Fruit fly (Drosophila melanogaster) whole organism, embryonic: Measurements from ENCODE around the gene CG9747.

Experiments used
- Abd-B ChIP-seq: fragments of 200-800 bp; sonication (Bioruptor generic); optimal IDR thresholded peaks from 2 replicates; lab custom pipeline; 2018; ENCODE audit warnings: missing biosample characterization, mild to moderate bottlenecking, missing genetic modification characterization, moderate library complexity
- CG10147 ChIP-seq: fragments of 200-800 bp; sonication (Bioruptor generic); optimal IDR thresholded peaks from 2 replicates; lab custom pipeline; 2019; ENCODE audit warnings: missing biosample characterization, mild to moderate bottlenecking, missing genetic modification characterization, moderate library complexity
- CG10565 ChIP-seq: fragments of 200-800 bp; sonication (Bioruptor generic); optimal IDR thresholded peaks from 3 replicates; lab custom pipeline; 2016; ENCODE audit warnings: missing biosample characterization, mild to moderate bottlenecking, missing genetic modification characterization
- CG11696 ChIP-seq: fragments of 200-800 bp; sonication (Bioruptor generic); IDR thresholded peaks from 2 replicates; pipeline ENCODE4 v1.3.6; 2022; ENCODE audit warnings: missing biosample characterization, missing genetic modification characterization
- CG14441 ChIP-seq: fragments of 200-800 bp; sonication (Bioruptor generic); IDR thresholded peaks from 2 replicates; pipeline ENCODE4 v1.3.6; 2022; ENCODE audit warnings: missing biosample characterization, missing genetic modification characterization
- CG1602 ChIP-seq: fragments of 200-800 bp; sonication (Bioruptor generic); optimal IDR thresholded peaks from 3 replicates; lab custom pipeline; 2016; ENCODE audit warnings: missing biosample characterization, missing genetic modification characterization
- CG16779 ChIP-seq: fragments of 200-800 bp; sonication (Bioruptor generic); IDR thresholded peaks from 2 replicates; pipeline ENCODE4 v1.3.6; 2022; ENCODE audit warnings: missing biosample characterization, missing genetic modification characterization
- CG16815 ChIP-seq: fragments of 200-800 bp; sonication (Bioruptor generic); optimal IDR thresholded peaks from 3 replicates; lab custom pipeline; 2017; ENCODE audit warnings: missing biosample characterization, mild to moderate bottlenecking, missing genetic modification characterization
- CG16863 ChIP-seq: fragments of 200-800 bp; sonication (Bioruptor generic); optimal IDR thresholded peaks from 3 replicates; lab custom pipeline; 2016; ENCODE audit warnings: missing biosample characterization, missing genetic modification characterization
- CG17359 ChIP-seq: fragments of 200-800 bp; sonication (Bioruptor generic); optimal IDR thresholded peaks from 3 replicates; lab custom pipeline; 2018; ENCODE audit warnings: missing biosample characterization, mild to moderate bottlenecking, missing genetic modification characterization, moderate library complexity
- CG17361 ChIP-seq: fragments of 200-800 bp; sonication (Bioruptor generic); IDR thresholded peaks from 3 replicates; pipeline ENCODE4 v1.3.6; 2022; ENCODE audit warnings: missing biosample characterization, missing genetic modification characterization
- CG17829 ChIP-seq: fragments of 200-800 bp; optimal IDR thresholded peaks from 2 replicates; lab custom pipeline; 2019; ENCODE audit warnings: missing biosample characterization, mild to moderate bottlenecking, missing genetic modification characterization, moderate library complexity
- CG1792 ChIP-seq: fragments of 200-800 bp; sonication (Bioruptor generic); optimal IDR thresholded peaks from 2 replicates; lab custom pipeline; 2016; ENCODE audit warnings: missing biosample characterization, missing genetic modification characterization
- CG2199 ChIP-seq: fragments of 200-800 bp; sonication (Bioruptor generic); IDR thresholded peaks from 3 replicates; pipeline ENCODE4 v1.3.6; 2022; ENCODE audit warnings: missing biosample characterization, missing genetic modification characterization
- CG31441 ChIP-seq: fragments of 200-800 bp; sonication (Bioruptor generic); IDR thresholded peaks from 2 replicates; pipeline ENCODE4 v1.3.6; 2022; ENCODE audit warnings: missing biosample characterization, missing genetic modification characterization
- CG3995 ChIP-seq: fragments of 200-800 bp; sonication (Bioruptor generic); optimal IDR thresholded peaks from 3 replicates; lab custom pipeline; 2016; ENCODE audit warnings: missing biosample characterization, missing genetic modification characterization
- CG4328 ChIP-seq: fragments of 200-800 bp; sonication (Bioruptor generic); optimal IDR thresholded peaks from 3 replicates; lab custom pipeline; 2017; ENCODE audit warnings: missing biosample characterization, missing genetic modification reagents, missing genetic modification characterization
- CG6654 ChIP-seq: fragments of 200-800 bp; sonication (Bioruptor generic); optimal IDR thresholded peaks from 2 replicates; lab custom pipeline; 2017; ENCODE audit warnings: missing biosample characterization, mild to moderate bottlenecking, missing genetic modification characterization
- CG7372 ChIP-seq: fragments of 200-800 bp; sonication (Bioruptor generic); IDR thresholded peaks from 2 replicates; pipeline ENCODE4 v1.3.6; 2022; ENCODE audit warnings: missing biosample characterization, missing genetic modification characterization
- CG8281 ChIP-seq: fragments of 200-800 bp; sonication (Bioruptor generic); optimal IDR thresholded peaks from 2 replicates; lab custom pipeline; 2018; ENCODE audit warnings: missing biosample characterization, mild to moderate bottlenecking, missing genetic modification characterization, moderate library complexity
- Eip74EF ChIP-seq, 2 experiments: fragments of 200-800 bp in 1 of 2; fragments of >200 bp in 1 of 2; sonication (Bioruptor generic) in 1 of 2; optimal IDR thresholded peaks; 2 replicates each; lab custom pipeline; 2017 to 2019; ENCODE audit warnings: missing biosample characterization in 2 of 2, missing genetic modification characterization in 2 of 2, mild to moderate bottlenecking in 1 of 2, moderate library complexity in 1 of 2
- H2.0 ChIP-seq: fragments of 200-800 bp; sonication (Bioruptor generic); IDR thresholded peaks from 2 replicates; pipeline ENCODE4 v1.3.6; 2022; ENCODE audit warnings: missing biosample characterization, missing genetic modification characterization
- MBD-R2 ChIP-seq: fragments of 200-800 bp; sonication (Bioruptor generic); IDR thresholded peaks from 2 replicates; pipeline ENCODE4 v1.3.6; 2022; ENCODE audit warnings: missing biosample characterization, missing genetic modification characterization
- MESR4 ChIP-seq: fragments of 200-800 bp; sonication (Bioruptor generic); optimal IDR thresholded peaks from 2 replicates; lab custom pipeline; 2018; ENCODE audit warnings: missing biosample characterization, mild to moderate bottlenecking, missing genetic modification characterization, moderate library complexity
- NK7.1 ChIP-seq: fragments of 200-800 bp; sonication (Bioruptor generic); optimal IDR thresholded peaks from 3 replicates; lab custom pipeline; 2016; ENCODE audit warnings: missing biosample characterization, missing genetic modification characterization
- Opbp ChIP-seq: fragments of 200-800 bp; sonication (Bioruptor generic); IDR thresholded peaks from 3 replicates; pipeline ENCODE4 v1.3.6; 2022; ENCODE audit warnings: missing biosample characterization, missing genetic modification characterization; ENCODE audit not compliant: partially characterized antibody
- Pdp1 ChIP-seq, 2 experiments: fragments of 200-800 bp; sonication (Bioruptor generic); optimal IDR thresholded peaks; 3 replicates each; lab custom pipeline; 2016; ENCODE audit warnings: missing biosample characterization in 2 of 2, missing genetic modification characterization in 2 of 2, mild to moderate bottlenecking in 1 of 2, moderate library complexity in 1 of 2
- Rx ChIP-seq: fragments of 200-800 bp; sonication (Bioruptor generic); IDR thresholded peaks from 2 replicates; pipeline ENCODE4 v1.3.6; 2022; ENCODE audit warnings: missing biosample characterization, missing genetic modification characterization
- Scr ChIP-seq: fragments of 200-800 bp; sonication (Bioruptor generic); IDR thresholded peaks from 2 replicates; pipeline ENCODE4 v1.3.6; 2022; ENCODE audit warnings: missing biosample characterization, missing genetic modification characterization; ENCODE audit not compliant: partially characterized antibody
- Tbp ChIP-seq: fragments of >200 bp; optimal IDR thresholded peaks from 2 replicates; lab custom pipeline; 2018; ENCODE audit warnings: missing biosample characterization, missing genetic modification characterization
- YL-1 ChIP-seq: fragments of 200-800 bp; sonication (Bioruptor generic); optimal IDR thresholded peaks from 3 replicates; lab custom pipeline; 2017; ENCODE audit warnings: missing biosample characterization, mild to moderate bottlenecking, missing genetic modification characterization
- ase ChIP-seq: fragments of 200-800 bp; sonication (Bioruptor generic); IDR thresholded peaks from 3 replicates; pipeline ENCODE4 v1.3.6; 2022; ENCODE audit warnings: missing biosample characterization, missing genetic modification characterization
- btn ChIP-seq: fragments of 200-800 bp; sonication (Bioruptor generic); optimal IDR thresholded peaks from 2 replicates; lab custom pipeline; 2016; ENCODE audit warnings: missing biosample characterization, missing genetic modification characterization
- cg ChIP-seq: fragments of 200-800 bp; sonication (Bioruptor generic); optimal IDR thresholded peaks from 3 replicates; lab custom pipeline; 2019; ENCODE audit warnings: missing biosample characterization, mild to moderate bottlenecking, missing genetic modification characterization, moderate library complexity
- chm ChIP-seq: fragments of 200-800 bp; sonication (Bioruptor generic); IDR thresholded peaks from 2 replicates; pipeline ENCODE4 v1.3.6; 2022; ENCODE audit warnings: missing biosample characterization, missing genetic modification characterization
- dimm ChIP-seq: fragments of 200-800 bp; sonication (Bioruptor generic); IDR thresholded peaks from 2 replicates; pipeline ENCODE4 v1.3.6; 2022; ENCODE audit warnings: missing biosample characterization, missing genetic modification characterization
- ewg ChIP-seq: fragments of 200-800 bp; sonication (Bioruptor generic); optimal IDR thresholded peaks from 3 replicates; lab custom pipeline; 2017; ENCODE audit warnings: mild to moderate bottlenecking, missing biosample characterization, missing genetic modification reagents, missing genetic modification characterization
- fd96Cb ChIP-seq: fragments of 200-800 bp; sonication (Bioruptor generic); optimal IDR thresholded peaks from 2 replicates; lab custom pipeline; 2018; ENCODE audit warnings: missing biosample characterization, mild to moderate bottlenecking, missing genetic modification characterization, moderate library complexity
- fu2 ChIP-seq: fragments of 200-800 bp; sonication (Bioruptor generic); optimal IDR thresholded peaks from 2 replicates; lab custom pipeline; 2016; ENCODE audit warnings: missing biosample characterization, missing genetic modification characterization
- gcm2 ChIP-seq: fragments of 200-800 bp; sonication (Bioruptor generic); optimal IDR thresholded peaks from 2 replicates; lab custom pipeline; 2016; ENCODE audit warnings: missing biosample characterization, missing genetic modification characterization
- kay ChIP-seq: fragments of 200-800 bp; sonication (Bioruptor generic); optimal IDR thresholded peaks from 2 replicates; lab custom pipeline; 2016; ENCODE audit warnings: missing biosample characterization, missing genetic modification characterization
- lola ChIP-seq, 3 experiments: fragments of >200 bp in 2 of 3; fragments of 200-800 bp in 1 of 3; sonication (Bioruptor generic) in 1 of 3; optimal IDR thresholded peaks; 2 replicates each; lab custom pipeline; 2017 to 2019; ENCODE audit warnings: missing biosample characterization in 3 of 3, missing genetic modification characterization in 3 of 3, mild to moderate bottlenecking in 1 of 3, moderate library complexity in 1 of 3
- mirr ChIP-seq: fragments of 200-800 bp; sonication (Bioruptor generic); optimal IDR thresholded peaks from 3 replicates; lab custom pipeline; 2018; ENCODE audit warnings: missing biosample characterization, mild to moderate bottlenecking, missing genetic modification characterization
- row ChIP-seq: fragments of 200-800 bp; sonication (Bioruptor generic); IDR thresholded peaks from 3 replicates; pipeline ENCODE4 v1.3.6; 2022; ENCODE audit warnings: missing biosample characterization, missing genetic modification characterization
- run ChIP-seq: fragments of 200-800 bp; sonication (Bioruptor generic); optimal IDR thresholded peaks from 3 replicates; lab custom pipeline; 2018; ENCODE audit warnings: missing biosample characterization, mild to moderate bottlenecking, missing genetic modification characterization
- usp ChIP-seq: fragments of >200 bp; optimal IDR thresholded peaks from 2 replicates; lab custom pipeline; 2017; ENCODE audit warnings: missing biosample characterization, missing genetic modification characterization
- yki ChIP-seq: fragments of >200 bp; optimal IDR thresholded peaks from 3 replicates; lab custom pipeline; 2018
- zen ChIP-seq: fragments of 200-800 bp; sonication (Bioruptor generic); optimal IDR thresholded peaks from 3 replicates; lab custom pipeline; 2018; ENCODE audit warnings: missing biosample characterization, mild to moderate bottlenecking, missing genetic modification characterization, moderate library complexity

The CG9747 gene

DNA sequence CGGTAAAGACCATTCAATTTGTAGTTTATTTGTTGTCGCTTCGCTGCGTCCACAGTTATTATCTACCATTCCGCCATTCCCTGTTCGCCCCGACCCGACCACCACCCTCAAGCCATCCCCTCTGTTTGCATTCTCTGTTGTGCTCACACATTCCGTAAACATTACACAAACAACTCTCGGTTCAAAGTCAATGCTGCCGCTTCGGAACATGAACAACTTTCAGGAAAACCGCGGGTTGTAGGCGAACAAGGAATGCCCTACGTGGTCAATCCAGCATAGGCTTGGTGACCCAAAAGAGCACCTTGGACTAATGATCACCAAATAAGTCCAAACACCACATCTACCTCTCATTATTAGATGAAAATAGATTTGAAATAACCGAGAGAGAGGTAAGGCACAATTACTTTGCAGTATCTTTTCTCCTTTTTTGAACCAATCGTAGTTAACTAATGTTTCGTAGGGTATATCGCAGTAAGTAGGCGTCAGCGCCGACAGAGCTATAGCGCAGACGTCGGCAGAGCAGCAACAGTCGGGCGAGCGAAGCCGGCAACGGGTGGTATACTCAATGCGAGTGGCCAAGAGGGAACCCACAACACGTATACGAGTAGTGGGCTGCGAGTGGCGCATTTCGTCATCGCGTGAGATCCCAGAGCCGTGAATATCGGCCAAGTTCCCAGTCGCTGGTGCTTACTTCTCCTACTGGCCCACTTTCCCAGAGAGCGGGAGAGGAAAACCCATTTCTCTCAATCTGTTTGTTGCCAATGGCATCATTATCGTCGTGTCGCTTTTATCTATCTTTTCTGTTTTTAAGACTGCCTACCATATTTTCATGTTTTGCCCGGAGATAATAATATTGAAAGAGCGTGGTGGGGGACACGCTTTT lies 12.3 kb upstream of the CG9747 start (continued):
- TF ChIP-seq CG16815 (GFP tag; lab: Kevin White, UChicago): peak; percentile 84
- peak; percentile 90 for TF ChIP-seq CG4328
- TF ChIP-seq lola (GFP tag; optimal IDR thresholded peaks at IDR 0.05; lab: Kevin White, UChicago): peak in 1 of 3 experiments; percentile 81
- TF ChIP-seq run (tag; lab: Kevin White, UChicago): peak; percentile 94
- TF ChIP-seq gcm2 (GFP tag; lab: Kevin White, UChicago): peak; percentile 66
- peak; percentile 91 for TF ChIP-seq Rx (GFP tag; lab: Robert Waterston, UW)
- peak; percentile 94 for TF ChIP-seq CG31441
- peak; percentile 85 for TF ChIP-seq H2.0 (GFP tag; lab: Robert Waterston, UW)
- TF ChIP-seq ewg (GFP tag; lab: Kevin White, UChicago): peak; percentile 82
- no peak for TF ChIP-seq Tbp (GFP tag; lab: Kevin White, UChicago)
- peak; percentile 94 for TF ChIP-seq dimm (GFP tag; lab: Robert Waterston, UW)
- TF ChIP-seq yki (lab: Kevin White, UChicago): no peak
- peak; percentile 94 for TF ChIP-seq fu2 (GFP tag; lab: Kevin White, UChicago)
- peak; percentile 91 for TF ChIP-seq CG17829 (tag; lab: Kevin White, UChicago)
- peak; percentile 97 for TF ChIP-seq CG10147 (GFP tag; lab: Kevin White, UChicago)
- no peak for TF ChIP-seq usp (GFP tag; lab: Kevin White, UChicago)
- peak in 1 of 2 experiments; percentile 97 for TF ChIP-seq Eip74EF (GFP tag; optimal IDR thresholded peaks at IDR 0.05; lab: Kevin White, UChicago)
- TF ChIP-seq Opbp (GFP tag; lab: Robert Waterston, UW): no peak
- TF ChIP-seq CG16779: peak; percentile 90
- TF ChIP-seq MBD-R2: peak; percentile 91
- 0 out of 2 replicates have a peak, but pooled peaks have one; percentile 24 for TF ChIP-seq Scr (GFP tag; lab: Robert Waterston, UW)
- TF ChIP-seq mirr (GFP tag; lab: Kevin White, UChicago): peak; percentile 89
- TF ChIP-seq Abd-B (GFP tag; lab: Kevin White, UChicago): peak; percentile 97
- TF ChIP-seq kay: peak; percentile 90
- peak; percentile 89 for TF ChIP-seq CG1602 (GFP tag; lab: Kevin White, UChicago)
- TF ChIP-seq ase (GFP tag; lab: Robert Waterston, UW): peak; percentile 92
- TF ChIP-seq Pdp1 (GFP tag; optimal IDR thresholded peaks at IDR 0.05; lab: Kevin White, UChicago): peak; percentile 97 to 98
- TF ChIP-seq CG16863 (GFP tag; lab: Kevin White, UChicago): peak; percentile 95
- peak; percentile 97 for TF ChIP-seq btn (GFP tag; lab: Kevin White, UChicago)
- TF ChIP-seq CG14441 (GFP tag; lab: Robert Waterston, UW): peak; percentile 92
- TF ChIP-seq CG2199 (GFP tag; lab: Robert Waterston, UW): peak; percentile 98; the same call in 2 of the 3 replicates
- TF ChIP-seq NK7.1 (GFP tag; lab: Kevin White, UChicago): peak; percentile 97
- TF ChIP-seq YL-1: peak; percentile 56
- peak; percentile 99 for TF ChIP-seq row (GFP tag; lab: Robert Waterston, UW)
- TF ChIP-seq CG1792 (GFP tag; lab: Kevin White, UChicago): peak; percentile 98
- peak; percentile 52; the same call in 1 of the 2 replicates for TF ChIP-seq chm (GFP tag; lab: Robert Waterston, UW)
- TF ChIP-seq zen (tag; lab: Kevin White, UChicago): peak; percentile 90
- no peak for TF ChIP-seq MESR4
- peak; percentile 93 for TF ChIP-seq CG10565 (GFP tag; lab: Kevin White, UChicago)
- TF ChIP-seq CG6654 (GFP tag; lab: Kevin White, UChicago): peak; percentile 91
- peak; percentile 98 for TF ChIP-seq CG17359 (tag; lab: Kevin White, UChicago)
- TF ChIP-seq CG8281 (tag; lab: Kevin White, UChicago): peak; percentile 86
- no peak for TF ChIP-seq cg (GFP tag; lab: Kevin White, UChicago)
- peak; percentile 92 for TF ChIP-seq CG7372
- TF ChIP-seq CG17361 (GFP tag; lab: Robert Waterston, UW): peak; percentile 96
- peak; percentile 75 for TF ChIP-seq CG11696
- peak; percentile 78 for TF ChIP-seq CG3995
- TF ChIP-seq fd96Cb (tag; lab: Kevin White, UChicago): peak; percentile 97
